Worm (Caenorhabditis elegans): Measurements from ENCODE around the gene nlp-21.

nlp-21 gene

ce11 chrIII:11393162-11393561, at the start of gene nlp-21:
Gene nlp-21 (minus strand): TSS chrIII:11393262.
- TF ChIP-seq mdl-1 (tag; optimal IDR thresholded peaks at IDR 0.05) (no peak), skn-1 (tag; optimal IDR thresholded peaks at IDR 0.05) (no peak), nhr-11 (tag; optimal IDR thresholded peaks at IDR 0.05) (no peak)

ce11 chrIII:11442556-11442955, 49.5 kb upstream of the nlp-21 start, which contains the start of gene sbp-1:
Gene sbp-1 (minus strand): TSS chrIII:11442566.
- TF ChIP-seq blmp-1 (tag; optimal IDR thresholded peaks at IDR 0.05; ENCODE audit: insufficient read depth) (no peak), ZK546.5 (tag; optimal IDR thresholded peaks at IDR 0.05) (no peak), alr-1 (tag; optimal IDR thresholded peaks at IDR 0.05) (no peak), elt-3 (tag; optimal IDR thresholded peaks at IDR 0.05) (no peak), fos-1 (tag; optimal IDR thresholded peaks at IDR 0.05) (peak; percentile 55), ztf-4 (tag; optimal IDR thresholded peaks at IDR 0.05) (no peak)

- TF ChIP-seq unc-62 (GFP tag; optimal IDR thresholded peaks at IDR 0.05) (no peak), gmeb-1 (tag; optimal IDR thresholded peaks at IDR 0.05) (no peak), ceh-82 (tag; optimal IDR thresholded peaks at IDR 0.05) (no peak), lsy-2 (tag; optimal IDR thresholded peaks at IDR 0.05) (no peak), peb-1 (tag; optimal IDR thresholded peaks at IDR 0.05) (no peak), R02D3.7 (tag; optimal IDR thresholded peaks at IDR 0.05) (no peak), crh-2 (tag; optimal IDR thresholded peaks at IDR 0.05) (no peak), ama-1 (optimal IDR thresholded peaks at IDR 0.05) (no peak), nhr-21 (tag; optimal IDR thresholded peaks at IDR 0.05) (no peak), nhr-237 (tag; optimal IDR thresholded peaks at IDR 0.05) (no peak), lin-13 (GFP tag; optimal IDR thresholded peaks at IDR 0.05) (no peak), unc-39 (tag; optimal IDR thresholded peaks at IDR 0.05) (no peak), nhr-23 (tag; optimal IDR thresholded peaks at IDR 0.05) (no peak), F13H6.1 (tag; optimal IDR thresholded peaks at IDR 0.05) (no peak), ZK546.5 (tag; optimal IDR thresholded peaks at IDR 0.05) (no peak), blmp-1 (tag; optimal IDR thresholded peaks at IDR 0.05; ENCODE audit: insufficient read depth) (no peak), ztf-1 (GFP tag; conservative IDR thresholded peaks at IDR 0.05) (no peak), mbf-1 (tag; optimal IDR thresholded peaks at IDR 0.05) (no peak), ceh-16 (tag; optimal IDR thresholded peaks at IDR 0.05) (no peak)
Measured at ce11 chrIII:11427548-11428152, 34.6 kb upstream of the nlp-21 start.

- TF ChIP-seq unc-55 (GFP tag; optimal IDR thresholded peaks at IDR 0.05) (no peak), lin-13 (GFP tag; optimal IDR thresholded peaks at IDR 0.05) (no peak), R02D3.7 (tag; optimal IDR thresholded peaks at IDR 0.05) (no peak), nhr-11 (tag; optimal IDR thresholded peaks at IDR 0.05) (no peak), ZK546.5 (tag; optimal IDR thresholded peaks at IDR 0.05) (no peak), unc-39 (tag; optimal IDR thresholded peaks at IDR 0.05) (no peak), egl-27 (tag; optimal IDR thresholded peaks at IDR 0.05) (no peak), snpc-4 (tag; optimal IDR thresholded peaks at IDR 0.05) (no peak), elt-3 (tag; optimal IDR thresholded peaks at IDR 0.05) (no peak), sma-3 (GFP tag; optimal IDR thresholded peaks at IDR 0.05) (no peak), elt-1 (tag; optimal IDR thresholded peaks at IDR 0.05) (no peak), F13H6.1 (tag; optimal IDR thresholded peaks at IDR 0.05) (no peak), skn-1 (tag; optimal IDR thresholded peaks at IDR 0.05) (no peak), nhr-10 (tag; optimal IDR thresholded peaks at IDR 0.05) (no peak), zag-1 (tag; optimal IDR thresholded peaks at IDR 0.05) (no peak), mdl-1 (tag; optimal IDR thresholded peaks at IDR 0.05) (no peak), ceh-82 (tag; optimal IDR thresholded peaks at IDR 0.05) (no peak)
Measured at ce11 chrIII:11426906-11427305, 33.8 kb upstream of the nlp-21 start, which contains the start of gene idpc-1. Gene idpc-1 (plus strand): TSS chrIII:11427206.

ce11 chrIII:11424815-11425214, 31.8 kb upstream of the nlp-21 start:
- TF ChIP-seq fos-1 (tag; optimal IDR thresholded peaks at IDR 0.05) (no peak), sma-3 (GFP tag; optimal IDR thresholded peaks at IDR 0.05) (no peak), nhr-237 (tag; optimal IDR thresholded peaks at IDR 0.05) (no peak)

ce11 chrIII:11419551-11419950, 26.5 kb upstream of the nlp-21 start:
- no peak for TF ChIP-seq skn-1 (tag; optimal IDR thresholded peaks at IDR 0.05)
- TF ChIP-seq ama-1 (optimal IDR thresholded peaks at IDR 0.05) = no peak
- no peak for TF ChIP-seq ztf-11 (tag; optimal IDR thresholded peaks at IDR 0.05)
- no peak for TF ChIP-seq nhr-237 (tag; optimal IDR thresholded peaks at IDR 0.05)
- TF ChIP-seq unc-39 (tag; optimal IDR thresholded peaks at IDR 0.05) = no peak

All from whole organism, L2 larva.